Fruit fly (Drosophila melanogaster) whole organism, prepupa: ENCODE results near the gene CG33253.

ENCODE experiments used
- Blimp-1 ChIP-seq: fragments of 200-800 bp; sonication (Bioruptor generic); optimal IDR thresholded peaks from 3 replicates; lab custom pipeline; 2017; ENCODE audit warnings: missing biosample characterization, missing genetic modification characterization, mild to moderate bottlenecking, moderate library complexity, missing genetic modification reagents
- CG10631 ChIP-seq: fragments of 200-800 bp; sonication (Bioruptor generic); optimal IDR thresholded peaks from 2 replicates; lab custom pipeline; 2016; ENCODE audit warnings: missing biosample characterization, missing genetic modification characterization
- CG10669 ChIP-seq: fragments of 200-800 bp; sonication (Bioruptor generic); optimal IDR thresholded peaks from 3 replicates; lab custom pipeline; 2018; ENCODE audit warnings: missing biosample characterization, mild to moderate bottlenecking, missing genetic modification characterization, moderate library complexity
- CG11294 ChIP-seq: fragments of 200-800 bp; sonication (Bioruptor generic); IDR thresholded peaks from 2 replicates; pipeline ENCODE4 v1.3.6; 2022; ENCODE audit warnings: missing biosample characterization, missing genetic modification characterization
- CG11762 ChIP-seq: fragments of 200-800 bp; sonication (Bioruptor generic); optimal IDR thresholded peaks from 3 replicates; lab custom pipeline; 2016; ENCODE audit warnings: missing biosample characterization, missing genetic modification characterization; ENCODE audit not compliant: insufficient read depth
- CG11902 ChIP-seq: fragments of 200-800 bp; sonication (Bioruptor generic); optimal IDR thresholded peaks from 3 replicates; lab custom pipeline; 2016; ENCODE audit warnings: missing biosample characterization, missing genetic modification characterization
- CG3032 ChIP-seq: fragments of 200-800 bp; optimal IDR thresholded peaks from 2 replicates; lab custom pipeline; 2019; ENCODE audit warnings: missing biosample characterization, mild to moderate bottlenecking, missing genetic modification characterization, moderate library complexity
- CG3919 ChIP-seq: fragments of 200-800 bp; sonication (Bioruptor generic); optimal IDR thresholded peaks from 3 replicates; lab custom pipeline; 2016; ENCODE audit warnings: missing biosample characterization, missing genetic modification characterization
- CG4318 ChIP-seq: fragments of 200-800 bp; sonication (Bioruptor generic); optimal IDR thresholded peaks from 3 replicates; lab custom pipeline; 2017; ENCODE audit warnings: missing biosample characterization, mild to moderate bottlenecking, missing genetic modification characterization
- CG6163 ChIP-seq: fragments of 200-800 bp; sonication (Bioruptor generic); IDR thresholded peaks from 3 replicates; pipeline ENCODE4 v1.3.6; 2022; ENCODE audit warnings: missing biosample characterization, missing genetic modification characterization
- CG6276 ChIP-seq: fragments of 200-800 bp; sonication (Bioruptor generic); optimal IDR thresholded peaks from 2 replicates; lab custom pipeline; 2017; ENCODE audit warnings: missing biosample characterization, mild to moderate bottlenecking, missing genetic modification characterization
- CG6792 ChIP-seq: fragments of 200-800 bp; sonication (Bioruptor generic); optimal IDR thresholded peaks from 3 replicates; lab custom pipeline; 2016; ENCODE audit warnings: missing biosample characterization, missing genetic modification characterization
- CG6808 ChIP-seq: fragments of 200-800 bp; sonication (Bioruptor generic); optimal IDR thresholded peaks from 3 replicates; lab custom pipeline; 2017; ENCODE audit warnings: missing biosample characterization, missing genetic modification characterization, mild to moderate bottlenecking, moderate library complexity, missing genetic modification reagents
- CG6854 ChIP-seq: fragments of 200-800 bp; sonication (Bioruptor generic); optimal IDR thresholded peaks from 2 replicates; lab custom pipeline; 2017; ENCODE audit warnings: missing biosample characterization, mild to moderate bottlenecking, missing genetic modification characterization
- CG7368 ChIP-seq: fragments of 200-800 bp; sonication (Bioruptor generic); optimal IDR thresholded peaks from 3 replicates; lab custom pipeline; 2016; ENCODE audit warnings: missing biosample characterization, missing genetic modification characterization
- CG8319 ChIP-seq: fragments of 200-800 bp; sonication (Bioruptor generic); optimal IDR thresholded peaks from 3 replicates; lab custom pipeline; 2016; ENCODE audit warnings: missing biosample characterization, missing genetic modification characterization
- CG8632 ChIP-seq: fragments of 200-800 bp; sonication (Bioruptor generic); optimal IDR thresholded peaks from 3 replicates; lab custom pipeline; 2016; ENCODE audit warnings: missing biosample characterization, missing genetic modification characterization
- CG9139 ChIP-seq: fragments of 200-800 bp; sonication (Bioruptor generic); optimal IDR thresholded peaks from 3 replicates; lab custom pipeline; 2017; ENCODE audit warnings: missing biosample characterization, mild to moderate bottlenecking, missing genetic modification characterization
- Eip75B ChIP-seq: fragments of 200-800 bp; sonication (Bioruptor generic); optimal IDR thresholded peaks from 3 replicates; lab custom pipeline; 2016; ENCODE audit warnings: missing biosample characterization, missing genetic modification characterization
- Eip78C ChIP-seq: fragments of 200-800 bp; sonication (Bioruptor generic); peaks from one replicate; lab custom pipeline; 2016; ENCODE audit warnings: missing biosample characterization, missing genetic modification characterization
- Ets96B ChIP-seq: fragments of 200-800 bp; optimal IDR thresholded peaks from 2 replicates; lab custom pipeline; 2019; ENCODE audit warnings: missing biosample characterization, mild to moderate bottlenecking, missing genetic modification characterization, moderate library complexity
- Gug ChIP-seq: fragments of 200-800 bp; sonication (Bioruptor generic); IDR thresholded peaks from 2 replicates; pipeline ENCODE4 v1.3.6; 2022; ENCODE audit warnings: missing biosample characterization, missing genetic modification characterization
- Hr38 ChIP-seq: sonication (Bioruptor generic); optimal IDR thresholded peaks from 2 replicates; lab custom pipeline; 2016; ENCODE audit warnings: missing biosample characterization, missing genetic modification characterization
- Lpt ChIP-seq: fragments of 200-800 bp; sonication (Bioruptor generic); optimal IDR thresholded peaks from 3 replicates; lab custom pipeline; 2016; ENCODE audit warnings: missing biosample characterization, missing genetic modification characterization
- Met ChIP-seq: fragments of 200-800 bp; sonication (Bioruptor generic); optimal IDR thresholded peaks from 3 replicates; lab custom pipeline; 2016; ENCODE audit warnings: missing biosample characterization, missing genetic modification characterization
- Sox15 ChIP-seq: fragments of 200-800 bp; sonication (Bioruptor generic); optimal IDR thresholded peaks from 3 replicates; lab custom pipeline; 2016; ENCODE audit warnings: missing biosample characterization, missing genetic modification characterization
- cyc ChIP-seq: fragments of 200-800 bp; sonication (Bioruptor generic); optimal IDR thresholded peaks from 3 replicates; lab custom pipeline; 2016; ENCODE audit warnings: missing biosample characterization, missing genetic modification characterization
- dac ChIP-seq: fragments of 200-800 bp; sonication (Bioruptor generic); optimal IDR thresholded peaks from 2 replicates; lab custom pipeline; 2017; ENCODE audit warnings: missing biosample characterization, mild to moderate bottlenecking, missing genetic modification characterization
- eg ChIP-seq: fragments of 200-800 bp; sonication (Bioruptor generic); IDR thresholded peaks from 3 replicates; pipeline ENCODE4 v1.3.6; 2022; ENCODE audit warnings: missing biosample characterization, missing genetic modification characterization
- fd59A ChIP-seq: fragments of 200-800 bp; sonication (Bioruptor generic); optimal IDR thresholded peaks from 2 replicates; lab custom pipeline; 2017; ENCODE audit warnings: missing biosample characterization, mild to moderate bottlenecking, missing genetic modification characterization, missing genetic modification reagents
- fd85E ChIP-seq: fragments of 200-800 bp; sonication (Bioruptor generic); optimal IDR thresholded peaks from 3 replicates; lab custom pipeline; 2016; ENCODE audit warnings: missing biosample characterization, missing genetic modification characterization
- fkh ChIP-seq: fragments of 200-800 bp; sonication (Bioruptor generic); optimal IDR thresholded peaks from 3 replicates; lab custom pipeline; 2017; ENCODE audit warnings: missing biosample characterization, mild to moderate bottlenecking, missing genetic modification characterization, moderate library complexity
- lz ChIP-seq: fragments of 200-800 bp; sonication (Bioruptor generic); optimal IDR thresholded peaks from 3 replicates; lab custom pipeline; 2016; ENCODE audit warnings: missing biosample characterization, missing genetic modification characterization
- net ChIP-seq: fragments of 200-800 bp; sonication (Bioruptor generic); optimal IDR thresholded peaks from 3 replicates; lab custom pipeline; 2016; ENCODE audit warnings: missing biosample characterization, missing genetic modification characterization
- pdm3 ChIP-seq: fragments of 200-800 bp; sonication (Bioruptor generic); optimal IDR thresholded peaks from 3 replicates; lab custom pipeline; 2016; ENCODE audit warnings: missing biosample characterization, missing genetic modification characterization
- salr ChIP-seq, 2 experiments: fragments of 200-800 bp; sonication (Bioruptor generic); optimal IDR thresholded peaks; 3 replicates each; lab custom pipeline; 2016 to 2018; ENCODE audit warnings: missing biosample characterization in 2 of 2, missing genetic modification characterization in 2 of 2, mild to moderate bottlenecking in 1 of 2
- spab ChIP-seq: fragments of 200-800 bp; sonication (Bioruptor generic); optimal IDR thresholded peaks from 2 replicates; lab custom pipeline; 2017; ENCODE audit warnings: missing biosample characterization, mild to moderate bottlenecking, missing genetic modification characterization, missing genetic modification reagents
- ss ChIP-seq, 2 experiments: fragments of 200-800 bp; sonication (Bioruptor generic); optimal IDR thresholded peaks; 2 replicates in 1 of 2; 3 replicates in 1 of 2; lab custom pipeline; 2017 to 2018; ENCODE audit warnings: mild to moderate bottlenecking in 2 of 2, missing biosample characterization in 2 of 2, missing genetic modification characterization in 2 of 2, moderate library complexity in 1 of 2
- svp ChIP-seq: fragments of 200-800 bp; sonication (Bioruptor generic); peaks from one replicate; lab custom pipeline; 2016; ENCODE audit warnings: missing biosample characterization, missing genetic modification characterization
- topi ChIP-seq: fragments of 200-800 bp; sonication (Bioruptor generic); optimal IDR thresholded peaks from 3 replicates; lab custom pipeline; 2016; ENCODE audit warnings: missing biosample characterization, missing genetic modification characterization

CG33253 gene

DNA sequence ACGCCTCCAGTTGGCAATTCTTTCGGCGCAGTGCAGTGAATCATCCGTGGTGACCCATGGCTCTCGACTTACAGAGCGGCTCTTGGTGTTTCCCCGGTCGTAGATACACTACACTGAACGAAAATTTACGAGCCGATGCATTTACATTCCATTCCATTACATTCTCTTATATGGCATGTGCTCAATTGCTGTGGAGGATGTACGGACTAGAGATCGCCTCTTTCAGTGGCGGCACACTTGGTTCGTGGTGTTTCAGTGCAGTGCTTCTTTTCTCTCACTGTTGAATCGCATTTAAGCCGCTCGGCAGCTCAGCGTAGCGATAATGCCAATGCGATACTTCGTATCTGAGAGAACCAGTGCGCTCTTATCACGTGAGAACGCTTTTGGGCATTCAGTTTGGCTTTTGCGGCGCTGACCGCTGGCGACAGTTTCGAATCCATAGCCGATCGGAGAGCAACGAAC is 4.4 kb downstream of the CG33253 start, which contains the start of gene Mec2 (continued):
- TF ChIP-seq CG6808 (GFP tag; lab: Kevin White, UChicago) = peak; percentile 57
- TF ChIP-seq salr (GFP tag; optimal IDR thresholded peaks at IDR 0.05; lab: Kevin White, UChicago) = peak; percentile 36 to 67
- peak; percentile 62 for TF ChIP-seq Ets96B (tag; lab: Kevin White, UChicago)
- peak; percentile 10 for TF ChIP-seq dac
- TF ChIP-seq Gug (GFP tag; lab: Robert Waterston, UW) = peak; percentile 45
- no peak for TF ChIP-seq fkh
- TF ChIP-seq fd59A (GFP tag; lab: Kevin White, UChicago) = peak; percentile 63
- TF ChIP-seq Eip78C (GFP tag; lab: Kevin White, UChicago) = peak; percentile 91
- TF ChIP-seq Lpt = peak; percentile 57
- TF ChIP-seq CG6854 (GFP tag; lab: Kevin White, UChicago) = no peak
- peak; percentile 15 for TF ChIP-seq CG9139 (GFP tag; lab: Kevin White, UChicago)
- TF ChIP-seq CG8632 (GFP tag; lab: Kevin White, UChicago) = peak; percentile 72
- TF ChIP-seq CG6163 (GFP tag; lab: Robert Waterston, UW) = peak; percentile 82
- TF ChIP-seq spab (GFP tag; lab: Kevin White, UChicago) = peak; percentile 59
- TF ChIP-seq pdm3 = peak; percentile 85
- peak; percentile 72 for TF ChIP-seq cyc (GFP tag; lab: Kevin White, UChicago)
- TF ChIP-seq Sox15 (GFP tag; lab: Kevin White, UChicago) = peak; percentile 64
- peak; percentile 77 for TF ChIP-seq Eip75B (GFP tag; lab: Kevin White, UChicago)
- peak; percentile 82 for TF ChIP-seq lz (GFP tag; lab: Kevin White, UChicago)
- peak; percentile 67 for TF ChIP-seq CG10669 (GFP tag; lab: Kevin White, UChicago)
- no peak for TF ChIP-seq Hr38 (GFP tag; lab: Kevin White, UChicago)
- TF ChIP-seq CG11902 (GFP tag; lab: Kevin White, UChicago) = peak; percentile 37
- peak; percentile 23 for TF ChIP-seq CG4318
- peak; percentile 99 for TF ChIP-seq svp (GFP tag; lab: Kevin White, UChicago)
- no peak for TF ChIP-seq CG6276 (GFP tag; lab: Kevin White, UChicago)
- 0 out of 2 replicates have a peak, but pooled peaks have one; percentile 26 for TF ChIP-seq CG11294 (GFP tag; lab: Robert Waterston, UW)
- peak; percentile 43 for TF ChIP-seq Blimp-1 (GFP tag; lab: Kevin White, UChicago)

DNA sequence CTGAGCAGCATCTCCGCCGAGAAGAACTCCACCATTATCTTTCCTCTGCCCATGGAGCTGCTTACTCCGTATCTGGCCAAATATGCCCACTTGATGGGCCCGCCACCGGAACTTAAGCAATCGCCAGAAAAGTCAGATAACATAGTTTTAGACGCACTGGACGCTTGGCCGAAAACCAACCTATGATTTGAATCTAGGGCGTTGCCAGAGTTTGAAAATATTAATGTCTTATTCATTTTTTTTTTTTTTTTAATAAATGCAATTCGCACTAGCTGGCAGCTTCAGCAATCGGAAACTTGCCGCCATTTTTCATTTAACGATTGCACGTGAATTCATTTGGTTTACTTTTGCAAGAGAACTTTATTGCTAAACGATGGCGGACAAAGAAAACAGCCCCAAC is 6.7 kb downstream of the CG33253 start, which contains the start of gene HP1D3csd:
Gene HP1D3csd, plus strand, starts transcription at position 312 of the 400 bp plus-strand sequence.
- TF ChIP-seq CG7368 (GFP tag; lab: Kevin White, UChicago) = no peak
- TF ChIP-seq Lpt = no peak
- TF ChIP-seq Eip75B (GFP tag; lab: Kevin White, UChicago) = no peak
- no peak for TF ChIP-seq CG10631 (GFP tag; lab: Kevin White, UChicago)
- TF ChIP-seq Met (GFP tag; lab: Kevin White, UChicago) = no peak
- TF ChIP-seq CG6792 (GFP tag; lab: Kevin White, UChicago) = no peak
- no peak for TF ChIP-seq CG6808 (GFP tag; lab: Kevin White, UChicago)
- TF ChIP-seq fd85E = no peak
- TF ChIP-seq CG6163 (GFP tag; lab: Robert Waterston, UW) = peak; percentile 63; the same call in 2 of the 3 replicates
- TF ChIP-seq CG3919 (GFP tag; lab: Kevin White, UChicago) = no peak
- no peak for TF ChIP-seq CG6276 (GFP tag; lab: Kevin White, UChicago)
- TF ChIP-seq CG8319 (GFP tag; lab: Kevin White, UChicago) = no peak
- TF ChIP-seq eg = peak; percentile 48; the same call in 2 of the 3 replicates
- TF ChIP-seq ss (GFP tag; optimal IDR thresholded peaks at IDR 0.05; lab: Kevin White, UChicago) = peak in 1 of 2 experiments; percentile 10
- no peak for TF ChIP-seq net (GFP tag; lab: Kevin White, UChicago)
- no peak for TF ChIP-seq Hr38 (GFP tag; lab: Kevin White, UChicago)
- peak; percentile 22; the same call in 1 of the 2 replicates for TF ChIP-seq Gug (GFP tag; lab: Robert Waterston, UW)
- no peak for TF ChIP-seq Sox15 (GFP tag; lab: Kevin White, UChicago)
- TF ChIP-seq CG3032 (tag; lab: Kevin White, UChicago) = peak; percentile 10
- TF ChIP-seq svp (GFP tag; lab: Kevin White, UChicago) = no peak
- no peak for TF ChIP-seq CG4318
- no peak for TF ChIP-seq topi (GFP tag; lab: Kevin White, UChicago)
- TF ChIP-seq Eip78C (GFP tag; lab: Kevin White, UChicago) = peak; percentile 74
- TF ChIP-seq CG11762 = no peak
